Worm (Caenorhabditis elegans): ENCODE measurements around the gene K08C7.6.

- no peak for TF ChIP-seq lin-39 (tag; optimal IDR thresholded peaks at IDR 0.05)
- TF ChIP-seq ceh-82 (tag; optimal IDR thresholded peaks at IDR 0.05): no peak
- no peak for TF ChIP-seq nhr-77 (tag; optimal IDR thresholded peaks at IDR 0.05)
- no peak for TF ChIP-seq nhr-11 (tag; optimal IDR thresholded peaks at IDR 0.05)
- TF ChIP-seq egl-27 (tag; optimal IDR thresholded peaks at IDR 0.05): no peak
- no peak for TF ChIP-seq eor-1 (tag; optimal IDR thresholded peaks at IDR 0.05)
- TF ChIP-seq elt-3 (tag; optimal IDR thresholded peaks at IDR 0.05): no peak
- TF ChIP-seq ZK546.5 (tag; optimal IDR thresholded peaks at IDR 0.05): no peak
- TF ChIP-seq fkh-10 (GFP tag; optimal IDR thresholded peaks at IDR 0.05): no peak
- no peak for TF ChIP-seq unc-39 (tag; optimal IDR thresholded peaks at IDR 0.05)
- no peak for TF ChIP-seq fkh-2 (tag; optimal IDR thresholded peaks at IDR 0.05)
- TF ChIP-seq ztf-11 (tag; optimal IDR thresholded peaks at IDR 0.05): no peak
Measured at ce11 chrIV:10695203-10695602, 9.5 kb upstream of the K08C7.6 start, which contains the start of gene R102.4.
